Fruit fly (Drosophila melanogaster) whole organism, adult: ENCODE measurements around the gene GstD5.

Experiments used
- CG11617 ChIP-seq: fragments of 200-800 bp; sonication (Bioruptor generic); optimal IDR thresholded peaks from 2 replicates; lab custom pipeline; 2017; ENCODE audit warnings: mild to moderate bottlenecking, missing biosample characterization, missing genetic modification reagents, missing genetic modification characterization
- CG14711 ChIP-seq: fragments of 200-800 bp; sonication (Bioruptor generic); optimal IDR thresholded peaks from 2 replicates; lab custom pipeline; 2018; ENCODE audit warnings: missing biosample characterization, mild to moderate bottlenecking, missing genetic modification characterization, moderate library complexity
- CG1620 ChIP-seq: fragments of 200-800 bp; sonication (Bioruptor generic); optimal IDR thresholded peaks from 2 replicates; lab custom pipeline; 2016; ENCODE audit warnings: missing biosample characterization, missing genetic modification characterization
- CG33017 ChIP-seq: fragments of 200-800 bp; sonication (Bioruptor generic); optimal IDR thresholded peaks from 2 replicates; lab custom pipeline; 2018; ENCODE audit warnings: missing biosample characterization, mild to moderate bottlenecking, missing genetic modification characterization, moderate library complexity
- CG5204 ChIP-seq: fragments of 200-800 bp; sonication (Bioruptor generic); optimal IDR thresholded peaks from 2 replicates; lab custom pipeline; 2016; ENCODE audit warnings: missing biosample characterization, missing genetic modification characterization
- CG7101 ChIP-seq: fragments of 200-800 bp; sonication (Bioruptor generic); optimal IDR thresholded peaks from 2 replicates; lab custom pipeline; 2018; ENCODE audit warnings: missing biosample characterization, mild to moderate bottlenecking, missing genetic modification characterization, moderate library complexity
- Clk ChIP-seq: fragments of 200-800 bp; sonication (Bioruptor generic); optimal IDR thresholded peaks from 2 replicates; lab custom pipeline; 2017; ENCODE audit warnings: missing biosample characterization, missing genetic modification characterization
- Hr96 ChIP-seq: fragments of 200-800 bp; sonication (Bioruptor generic); optimal IDR thresholded peaks from 2 replicates; lab custom pipeline; 2016; ENCODE audit warnings: missing biosample characterization, missing genetic modification characterization
- Mnt ChIP-seq: fragments of 200-800 bp; sonication (Bioruptor generic); optimal IDR thresholded peaks from 2 replicates; lab custom pipeline; 2016; ENCODE audit warnings: missing biosample characterization, mild to moderate bottlenecking, missing genetic modification characterization
- cic ChIP-seq: fragments of 200-800 bp; sonication (Bioruptor generic); optimal IDR thresholded peaks from 2 replicates; lab custom pipeline; 2017; ENCODE audit warnings: missing biosample characterization, mild to moderate bottlenecking, missing genetic modification characterization, moderate library complexity
- kay ChIP-seq: fragments of 200-800 bp; sonication (Bioruptor generic); peaks from one replicate; lab custom pipeline; 2016; ENCODE audit warnings: missing biosample characterization, missing genetic modification characterization, borderline replicate concordance
- ovo ChIP-seq: fragments of 200-800 bp; sonication (Bioruptor generic); optimal IDR thresholded peaks from 2 replicates; lab custom pipeline; 2016; ENCODE audit warnings: missing biosample characterization, missing genetic modification characterization
- tj ChIP-seq: fragments of 200-800 bp; sonication (Bioruptor generic); optimal IDR thresholded peaks from 3 replicates; lab custom pipeline; 2017; ENCODE audit warnings: missing biosample characterization, mild to moderate bottlenecking, missing genetic modification characterization, moderate library complexity
- toe ChIP-seq: fragments of 200-800 bp; sonication (Bioruptor generic); optimal IDR thresholded peaks from 2 replicates; lab custom pipeline; 2016; ENCODE audit warnings: missing biosample characterization, missing genetic modification characterization

- TF ChIP-seq CG11617 (GFP tag; lab: Kevin White, UChicago) (no peak), Clk (no peak), CG33017 (tag; lab: Kevin White, UChicago) (no peak), Hr96 (GFP tag; lab: Kevin White, UChicago) (no peak), CG5204 (GFP tag; lab: Kevin White, UChicago) (peak; percentile 8), ovo (GFP tag; lab: Kevin White, UChicago) (no peak), kay (GFP tag; lab: Kevin White, UChicago) (peak; percentile 90), toe (GFP tag; lab: Kevin White, UChicago) (no peak), CG1620 (GFP tag; lab: Kevin White, UChicago) (no peak), CG7101 (tag; lab: Kevin White, UChicago) (no peak), Mnt (GFP tag; lab: Kevin White, UChicago) (no peak), cic (GFP tag; lab: Kevin White, UChicago) (no peak), tj (GFP tag; lab: Kevin White, UChicago) (no peak), CG14711 (tag; lab: Kevin White, UChicago) (peak; percentile 12)
These were observed 5.5 kb upstream of the GstD5 start for dm6 chr3R:12369793-12370642.
